Worm (Caenorhabditis elegans) whole organism, young adult: ENCODE data around the gene Y61A9LA.10.
A peak's percentile ranks its signal among the peaks of the same experiment; 100 is the strongest.

Experiments used
- B0019.2 ChIP-seq: fragments of 200-800 bp; sonication (Bioruptor generic); conservative IDR thresholded peaks from 2 replicates; pipeline ENCODE4 v1.3.6; 2022; ENCODE audit warnings: missing genetic modification reagents, missing genetic modification characterization, missing compliant biosample characterization
- B0336.3 ChIP-seq: fragments of 200-800 bp; sonication (Bioruptor generic); IDR thresholded peaks from 2 replicates; pipeline ENCODE4 v1.3.6; 2022; ENCODE audit warnings: missing genetic modification characterization, missing compliant biosample characterization
- C06A6.2 ChIP-seq: fragments of 200-800 bp; sonication (Bioruptor generic); conservative IDR thresholded peaks from 2 replicates; pipeline ENCODE4 v1.3.6; 2022; ENCODE audit warnings: missing genetic modification characterization, missing compliant biosample characterization
- F55B11.4 ChIP-seq: sonication (generic microtip); optimal IDR thresholded peaks from 2 replicates; lab custom pipeline; 2016; ENCODE audit warnings: missing compliant biosample characterization, missing genetic modification characterization, borderline replicate concordance; ENCODE audit not compliant: insufficient read depth
- F57A8.1 ChIP-seq: fragments of 200-800 bp; sonication (Bioruptor generic); optimal IDR thresholded peaks from 2 replicates; lab custom pipeline; 2018; ENCODE audit warnings: mild to moderate bottlenecking, missing genetic modification characterization, moderate library complexity, missing compliant biosample characterization
- K11D2.4 ChIP-seq: fragments of 200-800 bp; sonication (Bioruptor generic); IDR thresholded peaks from 2 replicates; pipeline ENCODE4 v1.3.6; 2022; ENCODE audit warnings: missing genetic modification reagents, missing genetic modification characterization, missing compliant biosample characterization
- T26A5.8 ChIP-seq: sonication (generic microtip); optimal IDR thresholded peaks from 2 replicates; lab custom pipeline; 2016; ENCODE audit warnings: missing genetic modification characterization, missing compliant biosample characterization
- ama-1 ChIP-seq, 3 experiments: fragments of 150-350 bp in 1 of 3; sonication (generic microtip) in 2 of 3; optimal IDR thresholded peaks; 2 replicates each; lab custom pipeline; 2014 to 2018; ENCODE audit warnings: missing biosample characterization in 2 of 3, missing genetic modification characterization in 2 of 3, missing genetic modification reagents in 2 of 3
- aptf-3 ChIP-seq: fragments of 200-800 bp; sonication (Bioruptor generic); IDR thresholded peaks from 2 replicates; pipeline ENCODE4 v1.3.6; 2022; ENCODE audit warnings: missing genetic modification characterization, missing compliant biosample characterization
- attf-3 ChIP-seq: fragments of 200-800 bp; sonication (Bioruptor generic); conservative IDR thresholded peaks from 2 replicates; pipeline ENCODE4 v1.3.6; 2022; ENCODE audit warnings: missing genetic modification reagents, missing genetic modification characterization, missing compliant biosample characterization
- attf-5 ChIP-seq: fragments of 200-800 bp; sonication (Bioruptor generic); optimal IDR thresholded peaks from 2 replicates; lab custom pipeline; 2018; ENCODE audit warnings: mild to moderate bottlenecking, missing genetic modification characterization, missing compliant biosample characterization
- attf-6 ChIP-seq: fragments of 200-800 bp; sonication (Bioruptor generic); IDR thresholded peaks from 2 replicates; pipeline ENCODE4 v1.3.6; 2022; ENCODE audit warnings: missing genetic modification reagents, missing genetic modification characterization, missing compliant biosample characterization
- ccch-3 ChIP-seq: fragments of 200-800 bp; sonication (Bioruptor generic); optimal IDR thresholded peaks from 2 replicates; lab custom pipeline; 2018; ENCODE audit warnings: mild to moderate bottlenecking, missing genetic modification characterization, missing compliant biosample characterization
- cebp-1 ChIP-seq, 2 experiments: fragments of 200-800 bp in 1 of 2; sonication (Bioruptor generic) in 1 of 2; sonication (generic microtip) in 1 of 2; IDR thresholded peaks in 1 of 2; optimal IDR thresholded peaks in 1 of 2; 2 replicates each; pipeline versions ENCODE4 v1.3.6 to Lab custom; 2017 to 2022; ENCODE audit warnings: missing compliant biosample characterization in 2 of 2, missing genetic modification characterization in 2 of 2, mild to moderate bottlenecking in 1 of 2, missing genetic modification reagents in 1 of 2, moderate library complexity in 1 of 2
- cebp-2 ChIP-seq: fragments of 200-800 bp; sonication (Bioruptor generic); IDR thresholded peaks from 2 replicates; pipeline ENCODE4 v1.3.6; 2022; ENCODE audit warnings: missing genetic modification characterization, missing compliant biosample characterization
- ceh-100 ChIP-seq: fragments of 200-800 bp; sonication (Bioruptor generic); IDR thresholded peaks from 2 replicates; pipeline ENCODE4 v1.3.6; 2022; ENCODE audit warnings: missing genetic modification reagents, missing genetic modification characterization, missing compliant biosample characterization
- ceh-27 ChIP-seq: fragments of 200-800 bp; sonication (Bioruptor generic); optimal IDR thresholded peaks from 2 replicates; lab custom pipeline; 2018; ENCODE audit warnings: mild to moderate bottlenecking, missing genetic modification characterization, moderate library complexity, missing compliant biosample characterization
- ceh-40 ChIP-seq: fragments of 200-800 bp; sonication (Bioruptor generic); IDR thresholded peaks from 2 replicates; pipeline ENCODE4 v1.3.6; 2022; ENCODE audit warnings: missing genetic modification characterization, missing compliant biosample characterization
- ceh-79 ChIP-seq: sonication (generic microtip); optimal IDR thresholded peaks from 2 replicates; lab custom pipeline; 2017; ENCODE audit warnings: mild to moderate bottlenecking, missing genetic modification characterization, missing compliant biosample characterization
- die-1 ChIP-seq: sonication (generic microtip); optimal IDR thresholded peaks from 2 replicates; lab custom pipeline; 2016; ENCODE audit warnings: missing genotype, mild to moderate bottlenecking, missing genetic modification characterization, missing compliant biosample characterization
- dpl-1 ChIP-seq: fragments of 150-350 bp; optimal IDR thresholded peaks from 2 replicates; lab custom pipeline; 2014; ENCODE audit warnings: missing biosample characterization, missing genetic modification reagents, missing genetic modification characterization
- efl-1 ChIP-seq: fragments of 150-350 bp; optimal IDR thresholded peaks from 2 replicates; lab custom pipeline; 2014; ENCODE audit warnings: missing biosample characterization, missing genetic modification reagents, missing genetic modification characterization
- egl-44 ChIP-seq: fragments of 200-800 bp; sonication (Bioruptor generic); IDR thresholded peaks from 2 replicates; pipeline ENCODE4 v1.3.6; 2022; ENCODE audit warnings: missing genetic modification reagents, missing genetic modification characterization, missing compliant biosample characterization
- egrh-3 ChIP-seq: fragments of 200-800 bp; sonication (Bioruptor generic); IDR thresholded peaks from 2 replicates; pipeline ENCODE4 v1.3.6; 2022; ENCODE audit warnings: missing genetic modification reagents, missing genetic modification characterization, missing compliant biosample characterization
- gei-17 ChIP-seq: fragments of 200-800 bp; sonication (Bioruptor generic); optimal IDR thresholded peaks from 2 replicates; lab custom pipeline; 2018; ENCODE audit warnings: mild to moderate bottlenecking, missing genetic modification characterization, missing compliant biosample characterization
- hlh-12 ChIP-seq: sonication (generic microtip); optimal IDR thresholded peaks from 2 replicates; lab custom pipeline; 2016; ENCODE audit warnings: missing genetic modification characterization, missing compliant biosample characterization
- hmg-20 ChIP-seq: fragments of 200-800 bp; sonication (Bioruptor generic); IDR thresholded peaks from 2 replicates; pipeline ENCODE4 v1.3.6; 2022; ENCODE audit warnings: missing genetic modification reagents, missing genetic modification characterization, missing compliant biosample characterization
- hrde-1 ChIP-seq: sonication (generic microtip); optimal IDR thresholded peaks from 2 replicates; lab custom pipeline; 2016; ENCODE audit warnings: missing genetic modification characterization, mild to moderate bottlenecking, missing compliant biosample characterization, moderate library complexity, missing genotype, missing genetic modification reagents, borderline replicate concordance
- let-526 ChIP-seq: fragments of 200-800 bp; sonication (Bioruptor generic); IDR thresholded peaks from 2 replicates; pipeline ENCODE4 v1.3.6; 2022; ENCODE audit warnings: missing genetic modification reagents, missing genetic modification characterization, missing compliant biosample characterization
- lin-26 ChIP-seq: fragments of 200-800 bp; sonication (Bioruptor generic); IDR thresholded peaks from 2 replicates; pipeline ENCODE4 v1.3.6; 2022; ENCODE audit warnings: missing genetic modification reagents, missing genetic modification characterization, missing compliant biosample characterization
- lin-35 ChIP-seq, 3 experiments: fragments of 150-350 bp in 2 of 3; sonication (generic microtip) in 1 of 3; optimal IDR thresholded peaks; 2 replicates each; lab custom pipeline; 2014 to 2018; ENCODE audit warnings: missing biosample characterization in 3 of 3, missing genetic modification characterization in 3 of 3, missing genetic modification reagents in 3 of 3
- lin-40 ChIP-seq: sonication (generic microtip); optimal IDR thresholded peaks from 2 replicates; lab custom pipeline; 2016; ENCODE audit warnings: missing genetic modification characterization, mild to moderate bottlenecking, missing compliant biosample characterization, missing genotype, missing genetic modification reagents
- lin-54 ChIP-seq: fragments of 200-800 bp; sonication (Bioruptor generic); optimal IDR thresholded peaks from 2 replicates; lab custom pipeline; 2018; ENCODE audit warnings: mild to moderate bottlenecking, missing genetic modification characterization, missing compliant biosample characterization
- madf-10 ChIP-seq: sonication (generic microtip); optimal IDR thresholded peaks from 2 replicates; lab custom pipeline; 2016; ENCODE audit warnings: mild to moderate bottlenecking, missing genetic modification characterization, missing compliant biosample characterization
- madf-8 ChIP-seq: fragments of 200-800 bp; sonication (Bioruptor generic); conservative IDR thresholded peaks from 2 replicates; pipeline ENCODE4 v1.3.6; 2022; ENCODE audit warnings: missing genetic modification reagents, missing genetic modification characterization, missing compliant biosample characterization
- mes-4 ChIP-seq: sonication (generic microtip); optimal IDR thresholded peaks from 2 replicates; lab custom pipeline; 2016; ENCODE audit warnings: missing genotype, missing genetic modification characterization, missing compliant biosample characterization
- nfya-1 ChIP-seq: sonication (generic microtip); optimal IDR thresholded peaks from 2 replicates; lab custom pipeline; 2017; ENCODE audit warnings: antibody characterized with exemption, missing compliant biosample characterization, missing genetic modification characterization, borderline replicate concordance; ENCODE audit not compliant: insufficient read depth
- nhr-27 ChIP-seq: fragments of 200-800 bp; sonication (Bioruptor generic); optimal IDR thresholded peaks from 2 replicates; lab custom pipeline; 2018; ENCODE audit warnings: mild to moderate bottlenecking, missing genetic modification characterization, moderate library complexity, missing compliant biosample characterization
- rcor-1 ChIP-seq: fragments of 200-800 bp; sonication (Bioruptor generic); IDR thresholded peaks from 2 replicates; pipeline ENCODE4 v1.3.6; 2022; ENCODE audit warnings: missing genetic modification reagents, missing genetic modification characterization, missing compliant biosample characterization
- rpc-1 ChIP-seq, 2 experiments: fragments of 150-350 bp in 1 of 2; sonication (generic microtip) in 1 of 2; optimal IDR thresholded peaks; 2 replicates each; lab custom pipeline; 2014 to 2018; ENCODE audit warnings: missing biosample characterization in 1 of 2, missing genetic modification characterization in 1 of 2, missing genetic modification reagents in 1 of 2, missing genotype in 1 of 2
- sea-2 ChIP-seq: fragments of 200-800 bp; sonication (Bioruptor generic); IDR thresholded peaks from 2 replicates; pipeline ENCODE4 v1.3.6; 2022; ENCODE audit warnings: missing genetic modification characterization, missing compliant biosample characterization
- snpc-4 ChIP-seq, 5 experiments: fragments of 150-350 bp in 1 of 5; sonication (generic microtip) in 4 of 5; optimal IDR thresholded peaks; 2 replicates each; lab custom pipeline; 2014 to 2018; ENCODE audit warnings: missing genetic modification characterization in 5 of 5, missing biosample characterization in 3 of 5, antibody characterized with exemption in 2 of 5, mild to moderate bottlenecking in 2 of 5, missing compliant biosample characterization in 2 of 5, missing genotype in 2 of 5, moderate library complexity in 2 of 5, missing genetic modification reagents in 1 of 5
- somi-1 ChIP-seq: fragments of 200-800 bp; sonication (Bioruptor generic); optimal IDR thresholded peaks from 2 replicates; lab custom pipeline; 2018; ENCODE audit warnings: mild to moderate bottlenecking, missing genetic modification characterization, missing compliant biosample characterization
- zim-3 ChIP-seq: sonication (generic microtip); optimal IDR thresholded peaks from 2 replicates; lab custom pipeline; 2017; ENCODE audit warnings: mild to moderate bottlenecking, missing genetic modification characterization, moderate library complexity, missing compliant biosample characterization
- ztf-22 ChIP-seq: fragments of 200-800 bp; sonication (Bioruptor generic); optimal IDR thresholded peaks from 2 replicates; lab custom pipeline; 2018; ENCODE audit warnings: mild to moderate bottlenecking, missing genetic modification characterization, moderate library complexity, missing compliant biosample characterization
- ztf-6 ChIP-seq: fragments of 200-800 bp; sonication (Bioruptor generic); IDR thresholded peaks from 2 replicates; pipeline ENCODE4 v1.3.6; 2022; ENCODE audit warnings: missing genetic modification reagents, missing genetic modification characterization, missing compliant biosample characterization

The Y61A9LA.10 gene

DNA sequence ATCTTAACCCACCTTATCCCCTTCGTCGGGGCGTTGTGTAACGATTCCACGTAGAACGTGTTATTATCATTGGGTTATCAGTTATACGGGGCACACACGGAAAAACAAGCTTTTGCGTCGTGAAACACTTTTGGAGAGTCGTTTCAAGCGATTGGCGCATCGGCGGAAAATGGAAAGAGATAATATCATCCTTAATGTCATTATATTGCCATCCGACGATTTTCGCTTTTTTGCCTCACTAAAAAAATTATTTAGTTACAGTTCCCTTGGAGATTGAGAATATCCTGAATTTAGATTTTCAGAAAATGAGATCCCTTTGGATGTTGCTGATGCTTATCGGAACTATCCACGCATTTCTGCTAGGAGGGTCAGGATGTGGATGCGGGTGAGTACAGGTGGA is 32.9 kb upstream of the Y61A9LA.10 start, which contains the start of gene F41F3.8:
Gene F41F3.8, plus strand, starts transcription at position 301 of the 400 bp plus-strand sequence.
- no peak for TF ChIP-seq lin-54 (GFP tag; lab: Kevin White, UChicago)
- TF ChIP-seq ceh-79 (tag; lab: Kevin White, UChicago), result no peak
- TF ChIP-seq attf-6, result no peak
- TF ChIP-seq rcor-1, result no peak
- no peak for TF ChIP-seq attf-3
- TF ChIP-seq lin-35 (GFP tag; optimal IDR thresholded peaks at IDR 0.05; lab: Kevin White, UChicago), result no peak
- TF ChIP-seq somi-1 (GFP tag; lab: Kevin White, UChicago), result no peak
- TF ChIP-seq die-1 (tag; lab: Kevin White, UChicago), result no peak
- TF ChIP-seq madf-10 (tag; lab: Kevin White, UChicago), result no peak
- no peak for TF ChIP-seq aptf-3
- no peak for TF ChIP-seq lin-40 (tag; lab: Kevin White, UChicago)
- TF ChIP-seq hrde-1 (tag; lab: Kevin White, UChicago), result no peak
- no peak for TF ChIP-seq hlh-12 (tag; lab: Kevin White, UChicago)
- TF ChIP-seq ccch-3 (GFP tag; lab: Kevin White, UChicago), result no peak
- TF ChIP-seq efl-1, result no peak
- TF ChIP-seq F57A8.1, result no peak
- no peak for TF ChIP-seq ama-1 (optimal IDR thresholded peaks at IDR 0.05; lab: Kevin White, UChicago)
- TF ChIP-seq ama-1 (GFP tag; optimal IDR thresholded peaks at IDR 0.05; lab: Kevin White, UChicago), result no peak
- TF ChIP-seq zim-3 (tag; lab: Kevin White, UChicago), result no peak
- no peak for TF ChIP-seq ceh-40 (GFP tag; lab: Robert Waterston, UW)

DNA sequence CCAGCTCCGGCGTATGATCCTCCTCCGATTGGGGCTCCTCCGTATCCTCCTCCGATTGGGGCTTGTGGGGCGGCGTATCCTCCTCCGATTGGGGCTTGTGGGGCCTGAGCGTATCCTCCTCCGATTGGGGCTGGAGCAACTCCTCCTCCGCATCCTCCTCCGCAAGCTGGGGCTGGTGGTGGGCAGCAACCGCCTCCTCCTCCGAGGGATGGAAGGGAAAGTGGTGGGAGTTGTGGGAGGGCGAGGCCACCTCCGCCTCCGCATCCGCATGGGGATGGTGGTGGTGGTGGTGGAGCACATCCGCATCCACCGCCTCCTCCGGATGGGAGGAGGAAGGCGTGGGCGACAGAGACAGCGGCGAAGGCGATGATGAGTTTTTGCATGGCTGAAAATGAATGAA is 32.2 kb upstream of the Y61A9LA.10 start, which contains the start of gene F41F3.3:
Gene F41F3.3, minus strand, starts transcription at position 383 of the 400 bp plus-strand sequence.
- TF ChIP-seq madf-8 (GFP tag; lab: Robert Waterston, UW), result no peak
- no peak for TF ChIP-seq cebp-1 (GFP tag; IDR thresholded peaks at IDR 0.05; lab: Robert Waterston, UW)
- no peak for TF ChIP-seq cebp-1 (tag; optimal IDR thresholded peaks at IDR 0.05; lab: Kevin White, UChicago)
- TF ChIP-seq zim-3 (tag; lab: Kevin White, UChicago), result no peak
- TF ChIP-seq egl-44 (GFP tag; lab: Robert Waterston, UW), result no peak
- TF ChIP-seq B0336.3 (GFP tag; lab: Robert Waterston, UW), result no peak
- no peak for TF ChIP-seq lin-26
- no peak for TF ChIP-seq mes-4
- no peak for TF ChIP-seq ama-1 (optimal IDR thresholded peaks at IDR 0.05; lab: Kevin White, UChicago)
- no peak for TF ChIP-seq ama-1 (GFP tag; optimal IDR thresholded peaks at IDR 0.05; lab: Kevin White, UChicago)
- TF ChIP-seq ztf-22 (GFP tag; lab: Kevin White, UChicago), result peak; percentile 4
- no peak for TF ChIP-seq ztf-6 (GFP tag; lab: Robert Waterston, UW)
- TF ChIP-seq let-526, result no peak
- TF ChIP-seq F55B11.4 (tag; lab: Kevin White, UChicago), result no peak
- no peak for TF ChIP-seq hmg-20 (GFP tag; lab: Robert Waterston, UW)
- no peak for TF ChIP-seq nfya-1 (tag; lab: Kevin White, UChicago)
- no peak for TF ChIP-seq dpl-1 (GFP tag; lab: Kevin White, UChicago)
- no peak for TF ChIP-seq ceh-100
- TF ChIP-seq T26A5.8 (tag; lab: Kevin White, UChicago), result no peak
- no peak for TF ChIP-seq sea-2
- peak; percentile 16 for TF ChIP-seq attf-5 (GFP tag; lab: Kevin White, UChicago)
- TF ChIP-seq C06A6.2 (GFP tag; lab: Robert Waterston, UW), result no peak
- TF ChIP-seq B0019.2, result 0 out of 2 replicates have a peak, but pooled peaks have one; percentile 11
- peak; percentile 97 for TF ChIP-seq egrh-3
- TF ChIP-seq rpc-1 (optimal IDR thresholded peaks at IDR 0.05; lab: Kevin White, UChicago), result no peak
- TF ChIP-seq rpc-1 (tag; optimal IDR thresholded peaks at IDR 0.05; lab: Kevin White, UChicago), result no peak
- TF ChIP-seq cebp-2 (GFP tag; lab: Robert Waterston, UW), result no peak
- TF ChIP-seq snpc-4 (GFP tag; optimal IDR thresholded peaks at IDR 0.05; lab: Kevin White, UChicago), result no peak
- no peak for TF ChIP-seq snpc-4 (tag; optimal IDR thresholded peaks at IDR 0.05; lab: Kevin White, UChicago)
- no peak for TF ChIP-seq gei-17
- TF ChIP-seq K11D2.4 (GFP tag; lab: Robert Waterston, UW), result no peak
- no peak for TF ChIP-seq nhr-27 (tag; lab: Kevin White, UChicago)
- no peak for TF ChIP-seq efl-1
- TF ChIP-seq ceh-27 (GFP tag; lab: Kevin White, UChicago), result peak; percentile 10
- no peak for TF ChIP-seq ceh-79 (tag; lab: Kevin White, UChicago)
